Fruit fly (Drosophila melanogaster): ENCODE measurements around the gene AlaRS.
A peak's percentile ranks its signal among the peaks of the same experiment; 100 is the strongest.

AlaRS gene

DNA sequence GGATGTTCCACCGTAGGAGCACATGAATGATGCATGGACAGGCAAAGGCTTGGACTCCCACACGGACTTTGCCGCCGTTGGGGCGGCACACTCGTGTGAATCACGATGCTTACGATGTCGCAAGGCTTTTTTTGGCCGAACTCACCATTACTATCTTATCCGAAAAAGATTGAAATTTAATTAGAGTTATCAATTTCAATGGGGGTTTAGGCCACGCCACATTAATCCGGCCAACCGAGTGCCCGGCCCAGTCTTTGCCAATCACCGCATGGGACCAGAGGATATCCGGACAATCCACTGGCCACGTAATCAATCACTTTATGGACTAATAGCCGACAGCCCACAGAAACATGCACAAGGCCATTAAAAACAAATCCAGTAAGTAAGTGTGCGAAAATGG, 9.3 kb downstream of the AlaRS start:
- TF ChIP-seq CG8301 (tag; optimal IDR thresholded peaks at IDR 0.05) (no peak), CG34367 (tag; optimal IDR thresholded peaks at IDR 0.05) (no peak), rn (GFP tag; IDR thresholded peaks at IDR 0.05) (no peak), fd96Ca (GFP tag; IDR thresholded peaks at IDR 0.05) (no peak), CG9948 (tag; optimal IDR thresholded peaks at IDR 0.05) (no peak), CG13204 (GFP tag; optimal IDR thresholded peaks at IDR 0.05) (no peak)

DNA sequence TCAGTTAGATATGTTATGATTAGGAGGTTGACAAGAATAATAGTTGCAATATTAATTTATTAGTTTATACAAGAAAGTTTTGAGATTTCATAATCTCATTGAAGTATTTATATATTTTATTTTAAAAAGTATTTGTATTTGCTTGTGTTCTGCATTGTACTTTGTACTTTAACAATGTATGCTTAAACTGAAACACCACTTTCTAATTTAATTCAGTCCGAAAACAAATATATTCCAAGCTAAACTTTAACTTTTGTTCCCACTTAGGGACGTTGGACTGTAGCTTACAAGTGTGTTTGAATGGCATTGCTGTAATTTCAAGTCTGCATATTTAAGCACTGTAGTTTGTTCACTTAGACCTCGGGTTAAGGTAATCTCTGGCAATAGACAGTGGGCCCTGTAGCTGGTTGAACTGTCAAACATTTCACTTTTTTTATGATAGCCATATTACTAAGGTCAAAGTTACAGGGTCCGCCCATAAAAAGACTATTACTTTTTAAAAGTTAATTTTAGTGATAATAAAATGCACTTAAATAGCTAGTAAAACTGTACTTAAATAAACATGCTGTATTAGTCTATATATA, 10.1 kb downstream of the AlaRS start:
- TF ChIP-seq CG9948 (tag; optimal IDR thresholded peaks at IDR 0.05) = peak; percentile 4
- no peak for TF ChIP-seq D1 (tag; optimal IDR thresholded peaks at IDR 0.05)
- no peak for TF ChIP-seq Pif1A (GFP tag; optimal IDR thresholded peaks at IDR 0.05)
- peak; percentile 13; the same call in 1 of the 2 replicates for TF ChIP-seq CG32121 (GFP tag; IDR thresholded peaks at IDR 0.05)

DNA sequence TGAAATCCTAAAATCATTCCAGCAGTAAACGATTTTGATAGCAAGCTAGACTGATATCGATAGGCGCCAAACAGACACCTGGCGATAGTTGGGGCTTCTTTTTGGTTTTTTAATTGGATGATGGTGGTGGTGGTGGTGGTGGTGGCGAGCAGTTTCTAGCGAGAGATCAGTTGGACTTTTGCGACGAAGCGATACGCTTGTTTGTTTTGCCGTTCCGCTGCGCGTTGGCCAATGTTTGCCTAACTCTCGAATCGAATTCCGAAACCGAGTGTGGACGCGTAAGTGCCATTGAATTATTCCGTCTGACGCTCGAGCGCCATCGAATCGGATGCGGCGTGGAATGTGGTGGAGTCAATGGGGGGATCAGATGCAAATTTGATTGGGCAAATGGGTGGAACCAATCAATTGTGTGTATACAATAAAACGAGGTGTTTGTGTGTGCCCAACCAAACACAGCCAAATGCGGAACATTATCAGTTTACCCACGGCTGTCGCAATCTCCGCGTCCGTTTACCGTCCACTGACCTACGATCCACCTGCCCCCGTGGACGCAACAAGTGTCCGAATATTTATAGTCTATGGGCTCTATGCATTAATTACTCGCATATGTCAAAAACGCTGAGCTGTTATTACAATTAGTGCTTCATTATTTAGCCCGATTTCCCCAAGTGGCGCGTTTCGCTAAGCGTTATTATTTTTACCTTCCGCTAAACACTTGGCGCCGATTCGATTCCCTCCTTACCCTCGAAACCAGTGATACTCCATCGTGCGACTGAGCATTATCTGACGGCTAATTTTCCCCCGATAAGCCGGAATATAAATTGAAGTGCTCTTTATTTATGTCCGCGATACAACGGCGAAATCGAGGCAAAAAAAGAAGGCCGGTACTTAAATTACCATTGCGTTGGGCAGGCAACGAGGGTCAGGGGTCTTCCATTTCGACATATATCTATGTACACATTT, 10.9 kb downstream of the AlaRS start, which contains the start of gene CG17292:
Gene CG17292 (plus strand): TSS at position 91 of the 963 bp plus-strand sequence.
- TF ChIP-seq gl (tag; optimal IDR thresholded peaks at IDR 0.05) (no peak), EcR (GFP tag; optimal IDR thresholded peaks at IDR 0.05) (peak; percentile 44), CG15710 (tag; optimal IDR thresholded peaks at IDR 0.05) (peak; percentile 16), CG10348 (GFP tag; IDR thresholded peaks at IDR 0.05) (0 out of 2 replicates have a peak, but pooled peaks have one; percentile 6), CG12605 (GFP tag; IDR thresholded peaks at IDR 0.05) (peak; percentile 44; the same call in 1 of the 2 replicates), CG32121 (GFP tag; IDR thresholded peaks at IDR 0.05) (peak; percentile 46; the same call in 1 of the 2 replicates), Ets98B (GFP tag; IDR thresholded peaks at IDR 0.05) (peak; percentile 74; the same call in 1 of the 2 replicates), CG8159 (tag; optimal IDR thresholded peaks at IDR 0.05) (no peak), rn (GFP tag; IDR thresholded peaks at IDR 0.05) (no peak), CG4496 (GFP tag; IDR thresholded peaks at IDR 0.05) (peak; percentile 50; the same call in 1 of the 3 replicates), fd96Ca (GFP tag; IDR thresholded peaks at IDR 0.05) (peak; percentile 67; the same call in 2 of the 3 replicates)

DNA sequence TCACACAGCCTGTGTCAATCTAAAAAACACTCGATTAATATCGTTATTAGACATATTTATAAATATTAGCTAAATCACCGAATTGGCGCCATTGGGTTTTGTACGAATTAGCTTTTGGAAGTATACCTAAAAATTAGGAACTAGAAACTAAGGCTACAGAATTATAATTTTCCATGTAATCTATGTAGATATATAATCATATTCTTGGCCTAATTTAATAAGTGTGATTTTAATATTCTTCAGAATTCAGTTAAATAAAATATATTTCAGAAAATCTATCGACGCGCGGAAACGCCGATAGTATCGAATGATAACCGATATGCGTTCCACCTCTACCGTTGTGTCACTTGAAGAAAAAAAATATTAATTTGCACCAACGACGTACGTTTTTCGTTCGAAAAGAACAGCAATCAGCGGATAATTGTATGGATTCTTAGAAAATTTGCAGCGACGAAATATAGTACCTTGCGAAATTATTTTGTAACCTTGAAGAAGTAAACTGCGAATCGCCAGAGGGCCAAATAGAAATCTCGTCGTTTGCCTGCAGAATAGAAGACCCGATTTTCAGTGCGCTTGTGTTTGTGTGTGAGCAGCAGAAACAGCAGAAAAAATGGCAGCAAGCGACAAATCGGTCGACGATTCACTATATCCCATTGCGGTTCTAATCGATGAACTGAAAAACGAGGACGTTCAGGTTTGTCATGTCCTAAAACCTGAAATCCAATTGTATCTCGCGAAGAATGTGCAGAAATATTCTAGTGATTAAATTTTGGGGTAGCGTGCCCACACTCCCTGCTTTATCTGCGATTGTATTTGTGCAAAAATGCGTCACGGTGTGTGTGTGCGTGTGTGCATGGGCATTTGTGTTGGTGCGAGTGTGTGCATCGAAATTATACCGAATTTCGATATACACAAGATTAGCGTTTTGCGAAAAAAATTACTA, 15.6 kb downstream of the AlaRS start, which contains the start of gene Pp2A-29B:
Gene Pp2A-29B (plus strand): TSS at position 338 of the 943 bp plus-strand sequence.
- TF ChIP-seq CG8159 (tag; optimal IDR thresholded peaks at IDR 0.05) = peak; percentile 32
- TF ChIP-seq CG15710 (tag; optimal IDR thresholded peaks at IDR 0.05) = peak; percentile 13
- no peak for TF ChIP-seq CG9948 (tag; optimal IDR thresholded peaks at IDR 0.05)
- no peak for TF ChIP-seq CG10348 (GFP tag; IDR thresholded peaks at IDR 0.05)
- TF ChIP-seq Pif1A (GFP tag; optimal IDR thresholded peaks at IDR 0.05) = peak; percentile 4
- no peak for TF ChIP-seq CG13204 (GFP tag; optimal IDR thresholded peaks at IDR 0.05)
- TF ChIP-seq CG14655 (GFP tag; optimal IDR thresholded peaks at IDR 0.05) = no peak
- no peak for TF ChIP-seq CG34367 (tag; optimal IDR thresholded peaks at IDR 0.05)
- TF ChIP-seq D1 (tag; optimal IDR thresholded peaks at IDR 0.05) = no peak
- no peak for TF ChIP-seq CG32121 (GFP tag; IDR thresholded peaks at IDR 0.05)
- TF ChIP-seq CG12605 (GFP tag; IDR thresholded peaks at IDR 0.05) = no peak
- TF ChIP-seq gl (tag; optimal IDR thresholded peaks at IDR 0.05) = no peak
- 0 out of 3 replicates have a peak, but pooled peaks have one; percentile 15 for TF ChIP-seq fd96Ca (GFP tag; IDR thresholded peaks at IDR 0.05)
- TF ChIP-seq EcR (GFP tag; optimal IDR thresholded peaks at IDR 0.05) = no peak

DNA sequence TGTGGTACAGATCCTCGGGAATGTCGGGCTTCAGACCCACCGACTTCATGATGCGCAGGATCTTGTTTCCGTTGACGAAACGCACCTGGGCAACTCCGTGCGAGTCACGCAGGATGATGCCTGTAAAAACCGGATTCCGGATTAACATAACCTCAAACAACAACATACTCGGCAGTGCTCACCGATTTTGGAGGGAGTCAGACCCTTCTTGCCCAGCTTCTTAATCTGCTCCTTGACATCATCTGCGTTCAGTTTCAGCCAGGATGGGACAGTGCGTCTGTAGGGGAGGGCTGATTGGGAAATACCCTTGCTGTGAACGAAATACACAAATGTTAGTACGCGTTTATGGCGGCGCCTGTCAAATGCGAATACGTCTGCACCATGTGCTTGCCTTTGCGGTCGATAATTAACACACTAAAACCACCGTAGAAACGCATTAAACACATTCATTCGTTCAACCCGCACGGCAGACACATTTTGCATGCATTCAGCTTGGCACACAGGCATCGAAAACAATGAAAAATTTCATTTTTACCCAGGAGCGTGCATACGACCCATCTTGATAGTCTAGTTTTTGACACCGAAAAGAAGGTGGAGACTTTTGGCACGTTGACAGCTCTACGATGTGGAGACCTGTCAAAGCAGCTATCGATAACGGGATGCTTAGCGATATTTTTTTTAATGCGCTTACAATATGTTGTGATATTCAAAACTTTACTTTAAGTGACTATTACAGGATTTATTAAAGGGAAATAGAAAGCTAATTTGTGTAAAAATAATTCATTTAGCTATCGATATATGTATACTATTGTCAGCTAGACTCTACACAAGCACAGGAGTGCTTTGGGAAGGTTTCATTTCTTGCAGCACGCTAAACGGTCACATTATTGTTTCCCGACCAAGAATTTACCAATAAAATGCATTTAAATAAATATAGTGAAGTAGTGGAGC, 17.3 kb downstream of the AlaRS start, which contains the start of the genes RpS13 and CSN8:
Gene RpS13 (minus strand): TSS at position 657 of the 951 bp plus-strand sequence.
Gene CSN8 (plus strand): TSS at position 850 of the 951 bp plus-strand sequence.
- TF ChIP-seq CG32121 (GFP tag; IDR thresholded peaks at IDR 0.05) (0 out of 2 replicates have a peak, but pooled peaks have one; percentile 11), CG4496 (GFP tag; IDR thresholded peaks at IDR 0.05) (0 out of 3 replicates have a peak, but pooled peaks have one; percentile 18), CG34367 (tag; optimal IDR thresholded peaks at IDR 0.05) (no peak)

DNA sequence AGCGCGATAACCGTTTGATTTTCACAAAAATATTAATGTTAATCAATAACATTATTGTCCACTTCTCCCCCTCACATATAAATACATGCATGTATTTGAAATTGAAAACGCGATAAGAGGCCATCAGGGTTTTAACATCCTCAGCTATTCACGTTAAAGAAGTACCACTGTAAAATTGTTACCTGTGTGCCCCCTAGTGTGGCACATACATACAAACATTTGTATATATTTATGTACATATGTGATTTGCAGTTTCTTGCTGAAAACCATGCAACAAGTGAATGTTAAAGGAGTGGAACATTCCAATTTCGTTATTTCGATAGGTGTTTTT, 18.6 kb downstream of the AlaRS start:
- TF ChIP-seq CG8301 (tag; optimal IDR thresholded peaks at IDR 0.05) (no peak), CG15710 (tag; optimal IDR thresholded peaks at IDR 0.05) (no peak), CG34367 (tag; optimal IDR thresholded peaks at IDR 0.05) (no peak), CG10348 (GFP tag; IDR thresholded peaks at IDR 0.05) (no peak), CG13204 (GFP tag; optimal IDR thresholded peaks at IDR 0.05) (no peak), CG4496 (GFP tag; IDR thresholded peaks at IDR 0.05) (peak; percentile 6; the same call in 1 of the 3 replicates)

Data from whole organism, pupa.